Fruit fly (Drosophila melanogaster) whole organism, embryonic: ENCODE results near the gene CG13829.

Experiments used
- Aef1 ChIP-seq: fragments of 200-800 bp; sonication (Bioruptor generic); IDR thresholded peaks from 3 replicates; pipeline ENCODE4 v1.3.6; 2022; ENCODE audit warnings: missing biosample characterization, missing genetic modification characterization
- Asciz ChIP-seq: fragments of 200-800 bp; sonication (Bioruptor generic); optimal IDR thresholded peaks from 2 replicates; lab custom pipeline; 2017; ENCODE audit warnings: missing biosample characterization, mild to moderate bottlenecking, missing genetic modification characterization, missing genetic modification reagents
- CG10267 ChIP-seq: fragments of 200-800 bp; sonication (Bioruptor generic); optimal IDR thresholded peaks from 2 replicates; lab custom pipeline; 2018; ENCODE audit warnings: missing biosample characterization, mild to moderate bottlenecking, missing genetic modification characterization, moderate library complexity
- CG11085 ChIP-seq: fragments of 200-800 bp; sonication (Bioruptor generic); IDR thresholded peaks from 2 replicates; pipeline ENCODE4 v1.3.6; 2022; ENCODE audit warnings: missing biosample characterization, missing genetic modification characterization
- CG12155 ChIP-seq: fragments of 200-800 bp; sonication (Bioruptor generic); optimal IDR thresholded peaks from 3 replicates; lab custom pipeline; 2016; ENCODE audit warnings: missing biosample characterization, missing genetic modification characterization
- CG12391 ChIP-seq: fragments of 200-800 bp; sonication (Bioruptor generic); optimal IDR thresholded peaks from 3 replicates; lab custom pipeline; 2018; ENCODE audit warnings: missing biosample characterization, mild to moderate bottlenecking, missing genetic modification characterization, moderate library complexity
- CG15601 ChIP-seq: fragments of 200-800 bp; sonication (Bioruptor generic); optimal IDR thresholded peaks from 3 replicates; lab custom pipeline; 2019; ENCODE audit warnings: missing biosample characterization, mild to moderate bottlenecking, missing genetic modification characterization, moderate library complexity
- CG1792 ChIP-seq: fragments of 200-800 bp; sonication (Bioruptor generic); optimal IDR thresholded peaks from 2 replicates; lab custom pipeline; 2016; ENCODE audit warnings: missing biosample characterization, missing genetic modification characterization
- CG18599 ChIP-seq: fragments of 200-800 bp; sonication (Bioruptor generic); optimal IDR thresholded peaks from 3 replicates; lab custom pipeline; 2017; ENCODE audit warnings: missing biosample characterization, missing genetic modification characterization, mild to moderate bottlenecking, moderate library complexity, missing genetic modification reagents
- CG2116 ChIP-seq: fragments of 200-800 bp; sonication (Bioruptor generic); optimal IDR thresholded peaks from 3 replicates; lab custom pipeline; 2018; ENCODE audit warnings: missing biosample characterization, mild to moderate bottlenecking, missing genetic modification characterization
- CG2202 ChIP-seq: fragments of 200-800 bp; sonication (Bioruptor generic); optimal IDR thresholded peaks from 2 replicates; lab custom pipeline; 2018; ENCODE audit warnings: missing biosample characterization, mild to moderate bottlenecking, missing genetic modification characterization
- CG30020 ChIP-seq: fragments of 200-800 bp; optimal IDR thresholded peaks from 2 replicates; lab custom pipeline; 2019; ENCODE audit warnings: missing biosample characterization, mild to moderate bottlenecking, missing genetic modification characterization, moderate library complexity
- CG32532 ChIP-seq: fragments of 200-800 bp; sonication (Bioruptor generic); IDR thresholded peaks from 2 replicates; pipeline ENCODE4 v1.3.6; 2022; ENCODE audit warnings: missing biosample characterization, missing genetic modification characterization
- CG42726 ChIP-seq: fragments of 200-800 bp; sonication (Bioruptor generic); IDR thresholded peaks from 2 replicates; pipeline ENCODE4 v1.3.6; 2022; ENCODE audit warnings: missing biosample characterization, missing genetic modification characterization; ENCODE audit not compliant: partially characterized antibody
- CG4328 ChIP-seq: fragments of 200-800 bp; sonication (Bioruptor generic); optimal IDR thresholded peaks from 3 replicates; lab custom pipeline; 2017; ENCODE audit warnings: missing biosample characterization, missing genetic modification reagents, missing genetic modification characterization
- CG7372 ChIP-seq: fragments of 200-800 bp; sonication (Bioruptor generic); IDR thresholded peaks from 2 replicates; pipeline ENCODE4 v1.3.6; 2022; ENCODE audit warnings: missing biosample characterization, missing genetic modification characterization
- CG7786 ChIP-seq: fragments of 200-800 bp; sonication (Bioruptor generic); optimal IDR thresholded peaks from 2 replicates; lab custom pipeline; 2016; ENCODE audit warnings: missing biosample characterization, missing genetic modification characterization
- CG7963 ChIP-seq: fragments of 200-800 bp; sonication (Bioruptor generic); IDR thresholded peaks from 3 replicates; pipeline ENCODE4 v1.3.6; 2022; ENCODE audit warnings: missing biosample characterization, missing genetic modification characterization; ENCODE audit not compliant: partially characterized antibody
- CG8765 ChIP-seq: fragments of 200-800 bp; sonication (Bioruptor generic); IDR thresholded peaks from 2 replicates; pipeline ENCODE4 v1.3.6; 2022; ENCODE audit warnings: missing biosample characterization, missing genetic modification characterization
- Doc3 ChIP-seq: fragments of 200-800 bp; sonication (Bioruptor generic); IDR thresholded peaks from 3 replicates; pipeline ENCODE4 v1.3.6; 2022; ENCODE audit warnings: missing biosample characterization, missing genetic modification characterization; ENCODE audit not compliant: partially characterized antibody
- Eip74EF ChIP-seq, 2 experiments: fragments of 200-800 bp in 1 of 2; fragments of >200 bp in 1 of 2; sonication (Bioruptor generic) in 1 of 2; optimal IDR thresholded peaks; 2 replicates each; lab custom pipeline; 2017 to 2019; ENCODE audit warnings: missing biosample characterization in 2 of 2, missing genetic modification characterization in 2 of 2, mild to moderate bottlenecking in 1 of 2, moderate library complexity in 1 of 2
- Ets97D ChIP-seq: fragments of 200-800 bp; sonication (Bioruptor generic); optimal IDR thresholded peaks from 3 replicates; lab custom pipeline; 2016; ENCODE audit warnings: missing biosample characterization, missing genetic modification characterization
- H15 ChIP-seq: fragments of 200-800 bp; sonication (Bioruptor generic); IDR thresholded peaks from 3 replicates; pipeline ENCODE4 v1.3.6; 2022; ENCODE audit warnings: missing biosample characterization, missing genetic modification characterization
- HLHmδ ChIP-seq: fragments of 200-800 bp; sonication (Bioruptor generic); optimal IDR thresholded peaks from 2 replicates; lab custom pipeline; 2018; ENCODE audit warnings: missing biosample characterization, mild to moderate bottlenecking, missing genetic modification characterization, moderate library complexity
- Hr51 ChIP-seq, 2 experiments: fragments of 200-800 bp; sonication (Bioruptor generic); optimal IDR thresholded peaks; 2 replicates in 1 of 2; 3 replicates in 1 of 2; lab custom pipeline; 2016 to 2018; ENCODE audit warnings: missing biosample characterization in 2 of 2, missing genetic modification characterization in 2 of 2, mild to moderate bottlenecking in 1 of 2, moderate library complexity in 1 of 2
- Mrtf ChIP-seq: fragments of 200-800 bp; sonication (Bioruptor generic); IDR thresholded peaks from 3 replicates; pipeline ENCODE4 v1.3.6; 2022; ENCODE audit warnings: missing biosample characterization, missing genetic modification characterization
- NK7.1 ChIP-seq: fragments of 200-800 bp; sonication (Bioruptor generic); optimal IDR thresholded peaks from 3 replicates; lab custom pipeline; 2016; ENCODE audit warnings: missing biosample characterization, missing genetic modification characterization
- Neu2 ChIP-seq: fragments of 200-800 bp; sonication (Bioruptor generic); optimal IDR thresholded peaks from 3 replicates; lab custom pipeline; 2016; ENCODE audit warnings: missing biosample characterization, missing genetic modification characterization, borderline replicate concordance
- Side ChIP-seq: fragments of 200-800 bp; sonication (Bioruptor generic); optimal IDR thresholded peaks from 2 replicates; lab custom pipeline; 2016; ENCODE audit warnings: missing biosample characterization, missing genetic modification characterization
- ab ChIP-seq: fragments of 200-800 bp; sonication (Bioruptor generic); optimal IDR thresholded peaks from 2 replicates; lab custom pipeline; 2016; ENCODE audit warnings: missing biosample characterization, missing genetic modification characterization
- cad ChIP-seq: fragments of >200 bp; optimal IDR thresholded peaks from 2 replicates; lab custom pipeline; 2017; ENCODE audit warnings: missing biosample characterization, missing genetic modification characterization
- fu2 ChIP-seq: fragments of 200-800 bp; sonication (Bioruptor generic); optimal IDR thresholded peaks from 2 replicates; lab custom pipeline; 2016; ENCODE audit warnings: missing biosample characterization, missing genetic modification characterization
- gem ChIP-seq: fragments of 200-800 bp; sonication (Bioruptor generic); optimal IDR thresholded peaks from 2 replicates; lab custom pipeline; 2019; ENCODE audit warnings: missing biosample characterization, mild to moderate bottlenecking, missing genetic modification characterization, moderate library complexity
- gt ChIP-seq: fragments of 200-800 bp; sonication (Bioruptor generic); IDR thresholded peaks from 2 replicates; pipeline ENCODE4 v1.3.6; 2022; ENCODE audit warnings: missing biosample characterization, missing genetic modification characterization
- hb ChIP-seq: fragments of 200-800 bp; sonication (Bioruptor generic); IDR thresholded peaks from 3 replicates; pipeline ENCODE4 v1.3.6; 2022; ENCODE audit warnings: missing biosample characterization, missing genetic modification characterization; ENCODE audit not compliant: partially characterized antibody
- hth ChIP-seq: fragments of >200 bp; optimal IDR thresholded peaks from 2 replicates; lab custom pipeline; 2017; ENCODE audit warnings: inconsistent platforms
- insv ChIP-seq, 2 experiments: fragments of 200-800 bp; sonication (Bioruptor generic); optimal IDR thresholded peaks; 3 replicates each; lab custom pipeline; 2016 to 2018; ENCODE audit warnings: missing biosample characterization in 2 of 2, missing genetic modification characterization in 2 of 2
- kni ChIP-seq: fragments of 200-800 bp; sonication (Bioruptor generic); optimal IDR thresholded peaks from 3 replicates; lab custom pipeline; 2017; ENCODE audit warnings: mild to moderate bottlenecking, missing biosample characterization, missing genetic modification reagents, missing genetic modification characterization
- mirr ChIP-seq: fragments of 200-800 bp; sonication (Bioruptor generic); optimal IDR thresholded peaks from 3 replicates; lab custom pipeline; 2018; ENCODE audit warnings: missing biosample characterization, mild to moderate bottlenecking, missing genetic modification characterization
- nerfin-1 ChIP-seq: fragments of 200-800 bp; sonication (Bioruptor generic); optimal IDR thresholded peaks from 3 replicates; lab custom pipeline; 2019; ENCODE audit warnings: missing biosample characterization, mild to moderate bottlenecking, missing genetic modification characterization, moderate library complexity
- pita ChIP-seq: fragments of 200-800 bp; sonication (Bioruptor generic); optimal IDR thresholded peaks from 2 replicates; lab custom pipeline; 2017; ENCODE audit warnings: missing biosample characterization, mild to moderate bottlenecking, missing genetic modification characterization
- rib ChIP-seq: fragments of 200-800 bp; sonication (Bioruptor generic); IDR thresholded peaks from 2 replicates; pipeline ENCODE4 v1.3.6; 2022; ENCODE audit warnings: missing biosample characterization, missing genetic modification characterization
- run ChIP-seq: fragments of 200-800 bp; sonication (Bioruptor generic); optimal IDR thresholded peaks from 3 replicates; lab custom pipeline; 2018; ENCODE audit warnings: missing biosample characterization, mild to moderate bottlenecking, missing genetic modification characterization
- sens ChIP-seq: fragments of 200-800 bp; sonication (Bioruptor generic); peaks from one replicate; lab custom pipeline; 2016; ENCODE audit warnings: missing biosample characterization, missing genetic modification characterization
- sna ChIP-seq: fragments of 200-800 bp; sonication (Bioruptor generic); IDR thresholded peaks from 2 replicates; pipeline ENCODE4 v1.3.6; 2022; ENCODE audit warnings: missing biosample characterization, missing genetic modification characterization; ENCODE audit not compliant: partially characterized antibody
- sqz ChIP-seq: fragments of 200-800 bp; sonication (Bioruptor generic); optimal IDR thresholded peaks from 3 replicates; lab custom pipeline; 2018; ENCODE audit warnings: missing biosample characterization, mild to moderate bottlenecking, missing genetic modification characterization
- tup ChIP-seq: fragments of 200-800 bp; sonication (Bioruptor generic); optimal IDR thresholded peaks from 2 replicates; lab custom pipeline; 2016; ENCODE audit warnings: missing biosample characterization, mild to moderate bottlenecking, missing genetic modification characterization, moderate library complexity
- unpg ChIP-seq: fragments of 200-800 bp; sonication (Bioruptor generic); optimal IDR thresholded peaks from 3 replicates; lab custom pipeline; 2018; ENCODE audit warnings: missing biosample characterization, mild to moderate bottlenecking, missing genetic modification characterization, moderate library complexity
- usp ChIP-seq: fragments of >200 bp; optimal IDR thresholded peaks from 2 replicates; lab custom pipeline; 2017; ENCODE audit warnings: missing biosample characterization, missing genetic modification characterization
- vnd ChIP-seq: fragments of 200-800 bp; sonication (Bioruptor generic); IDR thresholded peaks from 3 replicates; pipeline ENCODE4 v1.3.6; 2022; ENCODE audit warnings: missing biosample characterization, missing genetic modification characterization; ENCODE audit not compliant: partially characterized antibody
- zfh1 ChIP-seq: fragments of 200-800 bp; sonication (Bioruptor generic); IDR thresholded peaks from 3 replicates; pipeline ENCODE4 v1.3.6; 2022; ENCODE audit warnings: missing biosample characterization, missing genetic modification characterization

Gene CG13829

DNA sequence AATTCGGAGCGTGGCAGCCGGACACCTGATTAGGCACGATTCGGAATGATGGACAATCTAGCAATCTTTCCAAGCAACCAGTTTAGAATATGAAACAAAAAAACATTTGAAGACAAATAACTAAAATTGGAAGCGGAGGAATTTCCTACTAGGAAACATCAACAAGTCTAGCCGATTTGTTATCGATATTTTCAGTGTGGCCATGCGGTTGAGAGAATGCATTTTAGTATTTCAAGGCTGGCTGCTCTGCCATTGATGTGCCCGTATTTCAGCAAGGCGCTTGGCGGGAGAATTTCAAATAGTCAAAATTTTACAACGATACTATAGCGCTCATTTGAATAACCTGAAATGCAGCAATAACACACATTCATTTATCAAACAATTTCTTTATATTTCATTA lies 33.3 kb downstream of the CG13829 start, which contains the start of gene CG31457 (continued):
- peak; percentile 91 for TF ChIP-seq nerfin-1 (tag; lab: Kevin White, UChicago)
- TF ChIP-seq cad (GFP tag; lab: Kevin White, UChicago), result no peak
- no peak for TF ChIP-seq gem (tag; lab: Kevin White, UChicago)
- no peak for TF ChIP-seq CG7372 (GFP tag; lab: Robert Waterston, UW)
- no peak for TF ChIP-seq rib (GFP tag; lab: Robert Waterston, UW)
- no peak for TF ChIP-seq unpg (GFP tag; lab: Kevin White, UChicago)
- peak; percentile 64 for TF ChIP-seq Ets97D (GFP tag; lab: Kevin White, UChicago)
- no peak for TF ChIP-seq hth
- no peak for TF ChIP-seq kni (GFP tag; lab: Kevin White, UChicago)
- no peak for TF ChIP-seq CG30020
- no peak for TF ChIP-seq HLHmδ (GFP tag; lab: Kevin White, UChicago)
- no peak for TF ChIP-seq Eip74EF (GFP tag; optimal IDR thresholded peaks at IDR 0.05; lab: Kevin White, UChicago)
- peak; percentile 73; the same call in 1 of the 2 replicates for TF ChIP-seq sna (GFP tag; lab: Robert Waterston, UW)
- TF ChIP-seq NK7.1, result no peak
- TF ChIP-seq mirr (GFP tag; lab: Kevin White, UChicago), result no peak
- TF ChIP-seq sqz (GFP tag; lab: Kevin White, UChicago), result no peak
- TF ChIP-seq CG4328 (GFP tag; lab: Kevin White, UChicago), result no peak
- no peak for TF ChIP-seq Side (GFP tag; lab: Kevin White, UChicago)
- TF ChIP-seq CG32532 (GFP tag; lab: Robert Waterston, UW), result no peak
- no peak for TF ChIP-seq CG2202 (tag; lab: Kevin White, UChicago)
- TF ChIP-seq Neu2 (GFP tag; lab: Kevin White, UChicago), result no peak
- no peak for TF ChIP-seq CG11085 (GFP tag; lab: Robert Waterston, UW)
- TF ChIP-seq CG42726 (GFP tag; lab: Robert Waterston, UW), result peak; percentile 26; the same call in 1 of the 2 replicates
- TF ChIP-seq CG12391 (tag; lab: Kevin White, UChicago), result peak; percentile 24
- no peak for TF ChIP-seq hb (GFP tag; lab: Robert Waterston, UW)
- TF ChIP-seq CG8765, result no peak
- no peak for TF ChIP-seq pita
- no peak for TF ChIP-seq usp (GFP tag; lab: Kevin White, UChicago)
- TF ChIP-seq Mrtf (GFP tag; lab: Robert Waterston, UW), result no peak
- TF ChIP-seq insv (GFP tag; optimal IDR thresholded peaks at IDR 0.05; lab: Kevin White, UChicago), result no peak
- peak; percentile 7 for TF ChIP-seq CG15601
- no peak for TF ChIP-seq Asciz (GFP tag; lab: Kevin White, UChicago)
- TF ChIP-seq Hr51 (GFP tag; optimal IDR thresholded peaks at IDR 0.05; lab: Kevin White, UChicago), result no peak
- no peak for TF ChIP-seq tup (GFP tag; lab: Kevin White, UChicago)
- no peak for TF ChIP-seq CG1792 (GFP tag; lab: Kevin White, UChicago)
- TF ChIP-seq H15 (GFP tag; lab: Robert Waterston, UW), result no peak
- TF ChIP-seq Doc3 (GFP tag; lab: Robert Waterston, UW), result peak; percentile 83
- peak; percentile 56; the same call in 2 of the 3 replicates for TF ChIP-seq CG7963 (GFP tag; lab: Robert Waterston, UW)
- TF ChIP-seq ab (GFP tag; lab: Kevin White, UChicago), result no peak
- no peak for TF ChIP-seq CG12155 (GFP tag; lab: Kevin White, UChicago)
- TF ChIP-seq CG2116 (GFP tag; lab: Kevin White, UChicago), result peak; percentile 64
- peak; percentile 47 for TF ChIP-seq CG10267 (tag; lab: Kevin White, UChicago)
- TF ChIP-seq gt (GFP tag; lab: Robert Waterston, UW), result no peak
- TF ChIP-seq run (tag; lab: Kevin White, UChicago), result no peak
- no peak for TF ChIP-seq CG18599 (GFP tag; lab: Kevin White, UChicago)
- TF ChIP-seq fu2, result no peak
- no peak for TF ChIP-seq sens
- TF ChIP-seq CG7786 (GFP tag; lab: Kevin White, UChicago), result no peak
- TF ChIP-seq vnd (GFP tag; lab: Robert Waterston, UW), result peak; percentile 63
- no peak for TF ChIP-seq Aef1
- TF ChIP-seq zfh1 (GFP tag; lab: Robert Waterston, UW), result no peak
